Worm (Caenorhabditis elegans) whole organism, L1 larva: ENCODE measurements around the gene C01B10.3.
A peak's percentile ranks its signal among the peaks of the same experiment; 100 is the strongest.

Source experiments
- C16A3.4 ChIP-seq: fragments of 150-350 bp; optimal IDR thresholded peaks from 2 replicates; lab custom pipeline; 2014; ENCODE audit warnings: missing biosample characterization, missing genetic modification characterization
- aha-1 ChIP-seq: fragments of 150-350 bp; optimal IDR thresholded peaks from 2 replicates; lab custom pipeline; 2014; ENCODE audit warnings: missing biosample characterization, missing genetic modification characterization
- alr-1 ChIP-seq: fragments of 200-800 bp; sonication (Bioruptor generic); optimal IDR thresholded peaks from 2 replicates; lab custom pipeline; 2018; ENCODE audit warnings: borderline replicate concordance, mild to moderate bottlenecking, missing genetic modification characterization, missing compliant biosample characterization
- blmp-1 ChIP-seq: fragments of 150-350 bp; optimal IDR thresholded peaks from 2 replicates; lab custom pipeline; 2014; ENCODE audit warnings: missing biosample characterization, missing genetic modification characterization
- ceh-8 ChIP-seq: fragments of 200-800 bp; sonication (Bioruptor generic); optimal IDR thresholded peaks from 2 replicates; lab custom pipeline; 2018; ENCODE audit warnings: mild to moderate bottlenecking, missing genetic modification characterization, moderate library complexity, missing compliant biosample characterization
- ceh-82 ChIP-seq, 3 experiments: fragments of 150-350 bp in 1 of 3; sonication (generic microtip) in 2 of 3; optimal IDR thresholded peaks; 2 replicates each; lab custom pipeline; 2014 to 2017; ENCODE audit warnings: missing biosample characterization in 3 of 3, missing genetic modification characterization in 3 of 3
- ceh-88 ChIP-seq: fragments of 200-800 bp; sonication (Bioruptor generic); IDR thresholded peaks from 2 replicates; pipeline ENCODE4 v1.3.6; 2022; ENCODE audit warnings: missing genetic modification characterization, missing compliant biosample characterization
- ceh-90 ChIP-seq: sonication (generic microtip); optimal IDR thresholded peaks from 2 replicates; lab custom pipeline; 2016; ENCODE audit warnings: missing genetic modification characterization, missing compliant biosample characterization
- dpl-1 ChIP-seq, 3 experiments: fragments of 150-350 bp in 2 of 3; sonication (generic microtip) in 1 of 3; optimal IDR thresholded peaks; 2 replicates each; lab custom pipeline; 2014 to 2017; ENCODE audit warnings: missing biosample characterization in 3 of 3, missing genetic modification characterization in 3 of 3, missing genetic modification reagents in 3 of 3
- dsc-1 ChIP-seq: sonication (generic microtip); optimal IDR thresholded peaks from 2 replicates; lab custom pipeline; 2016; ENCODE audit warnings: mild to moderate bottlenecking, missing genetic modification characterization, missing compliant biosample characterization
- efl-1 ChIP-seq, 4 experiments: fragments of 150-350 bp; optimal IDR thresholded peaks in 3 of 4; peaks in 1 of 4; 1 replicate in 1 of 4; 2 replicates in 3 of 4; lab custom pipeline; 2014; ENCODE audit warnings: missing biosample characterization in 2 of 4, missing genetic modification characterization in 2 of 4, missing genetic modification reagents in 2 of 4
- efl-3 ChIP-seq: fragments of 200-800 bp; sonication (Bioruptor generic); optimal IDR thresholded peaks from 2 replicates; lab custom pipeline; 2018; ENCODE audit warnings: mild to moderate bottlenecking, missing genetic modification characterization, missing compliant biosample characterization
- egl-13 ChIP-seq: sonication (generic microtip); optimal IDR thresholded peaks from 2 replicates; lab custom pipeline; 2016; ENCODE audit warnings: missing genotype, missing genetic modification reagents, missing genetic modification characterization, missing compliant biosample characterization
- egl-27 ChIP-seq, 2 experiments: fragments of 150-350 bp in 1 of 2; sonication (generic microtip); optimal IDR thresholded peaks; 3 replicates each; lab custom pipeline; 2017 to 2018; ENCODE audit warnings: missing biosample characterization in 2 of 2, missing genetic modification characterization in 2 of 2, missing genetic modification reagents in 2 of 2
- elt-2 ChIP-seq: sonication (generic microtip); optimal IDR thresholded peaks from 2 replicates; lab custom pipeline; 2016; ENCODE audit warnings: missing genetic modification characterization, mild to moderate bottlenecking, inconsistent platforms, missing compliant biosample characterization, missing genetic modification reagents
- elt-3 ChIP-seq, 6 experiments: fragments of 150-350 bp in 1 of 6; sonication (generic microtip); optimal IDR thresholded peaks; 2 replicates each; lab custom pipeline; 2017 to 2018; ENCODE audit warnings: missing biosample characterization in 6 of 6, missing genetic modification characterization in 6 of 6, inconsistent platforms in 1 of 6
- fos-1 ChIP-seq: fragments of 150-350 bp; optimal IDR thresholded peaks from 2 replicates; lab custom pipeline; 2014; ENCODE audit warnings: missing biosample characterization, missing genetic modification characterization
- lin-14 ChIP-seq: fragments of 200-800 bp; sonication (Bioruptor generic); optimal IDR thresholded peaks from 2 replicates; lab custom pipeline; 2018; ENCODE audit warnings: mild to moderate bottlenecking, missing genetic modification characterization, moderate library complexity, missing compliant biosample characterization
- lin-35 ChIP-seq, 2 experiments: fragments of 150-350 bp; optimal IDR thresholded peaks; 2 replicates each; lab custom pipeline; 2014; ENCODE audit warnings: missing biosample characterization in 2 of 2, missing genetic modification characterization in 2 of 2, missing genetic modification reagents in 2 of 2
- lsy-2 ChIP-seq, 2 experiments: fragments of 150-350 bp; optimal IDR thresholded peaks; 2 replicates each; lab custom pipeline; 2014; ENCODE audit warnings: missing biosample characterization in 2 of 2, missing genetic modification characterization in 2 of 2
- mep-1 ChIP-seq: fragments of 150-350 bp; optimal IDR thresholded peaks from 2 replicates; lab custom pipeline; 2014; ENCODE audit warnings: missing biosample characterization, missing genetic modification characterization
- nhr-12 ChIP-seq: sonication (generic microtip); optimal IDR thresholded peaks from 2 replicates; lab custom pipeline; 2017; ENCODE audit warnings: missing biosample characterization, missing genetic modification characterization
- nhr-28 ChIP-seq: fragments of 150-350 bp; optimal IDR thresholded peaks from 2 replicates; lab custom pipeline; 2014; ENCODE audit warnings: missing biosample characterization, missing genetic modification characterization
- nhr-47 ChIP-seq: sonication (generic microtip); optimal IDR thresholded peaks from 2 replicates; lab custom pipeline; 2016; ENCODE audit warnings: mild to moderate bottlenecking, missing genetic modification characterization, moderate library complexity, missing compliant biosample characterization
- nhr-71 ChIP-seq: sonication (generic microtip); optimal IDR thresholded peaks from 2 replicates; lab custom pipeline; 2016; ENCODE audit warnings: mild to moderate bottlenecking, missing genetic modification characterization, moderate library complexity, missing compliant biosample characterization
- nhr-85 ChIP-seq: sonication (generic microtip); peaks from one replicate; lab custom pipeline; 2016; ENCODE audit warnings: missing genetic modification characterization, inconsistent platforms, missing compliant biosample characterization
- nhr-90 ChIP-seq: sonication (generic microtip); optimal IDR thresholded peaks from 2 replicates; lab custom pipeline; 2016; ENCODE audit warnings: mild to moderate bottlenecking, missing genetic modification characterization, missing compliant biosample characterization; ENCODE audit not compliant: poor library complexity
- pag-3 ChIP-seq: sonication (generic microtip); optimal IDR thresholded peaks from 2 replicates; lab custom pipeline; 2017; ENCODE audit warnings: missing genetic modification characterization, mild to moderate bottlenecking, missing compliant biosample characterization, antibody characterized with exemption, borderline replicate concordance; ENCODE audit not compliant: insufficient read depth
- pax-3 ChIP-seq: fragments of 200-800 bp; sonication (Bioruptor generic); optimal IDR thresholded peaks from 2 replicates; lab custom pipeline; 2018; ENCODE audit warnings: mild to moderate bottlenecking, missing genetic modification characterization, moderate library complexity, missing compliant biosample characterization
- pqm-1 ChIP-seq: sonication (generic microtip); optimal IDR thresholded peaks from 3 replicates; lab custom pipeline; 2017; ENCODE audit warnings: missing biosample characterization, missing genetic modification characterization
- rnt-1 ChIP-seq: sonication (generic microtip); optimal IDR thresholded peaks from 2 replicates; lab custom pipeline; 2016; ENCODE audit warnings: mild to moderate bottlenecking, missing genetic modification characterization, moderate library complexity, missing compliant biosample characterization
- skn-1 ChIP-seq: fragments of 150-350 bp; optimal IDR thresholded peaks from 2 replicates; lab custom pipeline; 2014; ENCODE audit warnings: missing biosample characterization, missing genetic modification characterization
- snpc-4 ChIP-seq: fragments of 150-350 bp; optimal IDR thresholded peaks from 2 replicates; lab custom pipeline; 2014; ENCODE audit warnings: missing biosample characterization, missing genetic modification characterization
- snu-23 ChIP-seq: sonication (generic microtip); optimal IDR thresholded peaks from 2 replicates; lab custom pipeline; 2016; ENCODE audit warnings: missing genetic modification characterization, missing compliant biosample characterization
- sptf-1 ChIP-seq: fragments of 150-350 bp; optimal IDR thresholded peaks from 2 replicates; lab custom pipeline; 2014; ENCODE audit warnings: missing biosample characterization, missing genetic modification characterization
- sup-37 ChIP-seq: fragments of 200-800 bp; sonication (Bioruptor generic); optimal IDR thresholded peaks from 2 replicates; lab custom pipeline; 2018; ENCODE audit warnings: mild to moderate bottlenecking, missing genetic modification characterization, missing compliant biosample characterization
- swsn-7 ChIP-seq: sonication (generic microtip); optimal IDR thresholded peaks from 2 replicates; lab custom pipeline; 2016; ENCODE audit warnings: missing genetic modification characterization, missing compliant biosample characterization
- tbx-2 ChIP-seq: sonication (generic microtip); optimal IDR thresholded peaks from 2 replicates; lab custom pipeline; 2016; ENCODE audit warnings: missing genetic modification characterization, missing compliant biosample characterization
- tlp-1 ChIP-seq: fragments of 150-350 bp; optimal IDR thresholded peaks from 2 replicates; lab custom pipeline; 2014; ENCODE audit warnings: missing biosample characterization, missing genetic modification characterization
- unc-130 ChIP-seq: fragments of 150-350 bp; optimal IDR thresholded peaks from 2 replicates; lab custom pipeline; 2017; ENCODE audit warnings: missing biosample characterization, missing genetic modification characterization, inconsistent platforms
- unc-30 ChIP-seq: sonication (generic microtip); optimal IDR thresholded peaks from 2 replicates; lab custom pipeline; 2017; ENCODE audit warnings: missing biosample characterization, missing genetic modification characterization
- unc-62 ChIP-seq: fragments of 150-350 bp; optimal IDR thresholded peaks from 2 replicates; lab custom pipeline; 2014; ENCODE audit warnings: missing biosample characterization, missing genetic modification reagents, missing genetic modification characterization
- unc-86 ChIP-seq: sonication (generic microtip); optimal IDR thresholded peaks from 2 replicates; lab custom pipeline; 2016; ENCODE audit warnings: missing genetic modification characterization, missing compliant biosample characterization
- unc-98 ChIP-seq: fragments of 200-800 bp; sonication (Bioruptor generic); IDR thresholded peaks from 2 replicates; pipeline ENCODE4 v1.3.6; 2022; ENCODE audit warnings: missing genetic modification characterization, missing compliant biosample characterization
- xbp-1 ChIP-seq: sonication (generic microtip); optimal IDR thresholded peaks from 2 replicates; lab custom pipeline; 2016; ENCODE audit warnings: missing genetic modification characterization, missing compliant biosample characterization
- zip-4 ChIP-seq: fragments of 200-800 bp; sonication (Bioruptor generic); optimal IDR thresholded peaks from 2 replicates; lab custom pipeline; 2018; ENCODE audit warnings: mild to moderate bottlenecking, missing genetic modification characterization, moderate library complexity, missing compliant biosample characterization
- ztf-11 ChIP-seq, 2 experiments: sonication (generic microtip); optimal IDR thresholded peaks; 2 replicates each; lab custom pipeline; 2016 to 2017; ENCODE audit warnings: missing genetic modification characterization in 2 of 2, missing biosample characterization in 1 of 2, missing compliant biosample characterization in 1 of 2
- ztf-4 ChIP-seq: fragments of 150-350 bp; optimal IDR thresholded peaks from 2 replicates; lab custom pipeline; 2014; ENCODE audit warnings: missing biosample characterization, missing genetic modification characterization

C01B10.3 gene

DNA sequence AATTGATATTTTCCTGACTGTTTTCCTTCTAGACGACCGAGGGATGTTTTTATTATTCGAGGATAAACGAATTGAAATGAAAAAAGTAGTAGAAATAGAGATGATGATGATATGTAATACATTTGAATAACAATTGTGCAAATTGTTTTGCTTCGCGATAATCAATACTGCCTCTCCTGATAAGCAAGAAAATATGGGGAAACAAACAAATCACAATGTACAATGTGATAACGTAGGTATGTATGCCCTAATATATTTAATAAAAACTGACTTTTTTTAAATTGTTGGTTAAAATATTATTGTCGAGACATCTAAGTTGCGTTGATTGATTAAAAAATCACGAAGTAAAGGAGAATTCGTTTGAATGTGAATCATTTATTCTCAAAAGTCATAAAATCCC is 6.6 kb upstream of the C01B10.3 start, which contains the start of gene cest-5.2:
Gene cest-5.2, minus strand, starts transcription at position 128 of the 400 bp plus-strand sequence.
- TF ChIP-seq rnt-1 (no peak), swsn-7 (no peak), pqm-1 (tag; lab: Kevin White, UChicago) (no peak), elt-2 (tag; lab: Kevin White, UChicago) (peak; percentile 51), nhr-28 (tag; lab: Kevin White, UChicago) (no peak), ztf-11 (tag; optimal IDR thresholded peaks at IDR 0.05; lab: Kevin White, UChicago) (no peak), ztf-4 (tag; lab: Kevin White, UChicago) (no peak), nhr-90 (peak; percentile 9)

ce11 chrIV:6623390-6623789 is 2.2 kb upstream of the C01B10.3 start, which contains the start of gene C01B10.44:
Gene C01B10.44 (plus strand): TSS chrIV:6623690.
- no peak for TF ChIP-seq unc-62 (GFP tag; lab: Kevin White, UChicago)

ce11 chrIV:6622142-6622541 is 990 bp upstream of the C01B10.3 start:
- TF ChIP-seq blmp-1 (tag; lab: Kevin White, UChicago) (peak; percentile 46), efl-1 (optimal IDR thresholded peaks at IDR 0.05; lab: Kevin White, UChicago) (peak; percentile 13 to 17), efl-1 (GFP tag; optimal IDR thresholded peaks at IDR 0.05 in 1 of 2; lab: Kevin White, UChicago) (peak; percentile 20 to 91), alr-1 (tag; lab: Kevin White, UChicago) (no peak), egl-27 (tag; optimal IDR thresholded peaks at IDR 0.05; lab: Kevin White, UChicago) (no peak), unc-86 (tag; lab: Kevin White, UChicago) (no peak), pag-3 (tag; lab: Kevin White, UChicago) (no peak), lsy-2 (tag; optimal IDR thresholded peaks at IDR 0.05; lab: Kevin White, UChicago) (peak in 1 of 2 experiments; percentile 43), tlp-1 (tag; lab: Kevin White, UChicago) (no peak), zip-4 (GFP tag; lab: Kevin White, UChicago) (peak; percentile 85), efl-3 (GFP tag; lab: Kevin White, UChicago) (no peak), sup-37 (no peak), sptf-1 (tag; lab: Kevin White, UChicago) (no peak), unc-98 (no peak), aha-1 (tag; lab: Kevin White, UChicago) (no peak), fos-1 (tag; lab: Kevin White, UChicago) (no peak), ceh-8 (GFP tag; lab: Kevin White, UChicago) (no peak), tbx-2 (tag; lab: Kevin White, UChicago) (peak; percentile 15), nhr-85 (tag; lab: Kevin White, UChicago) (peak; percentile 71), mep-1 (tag; lab: Kevin White, UChicago) (peak; percentile 42), elt-3 (tag; optimal IDR thresholded peaks at IDR 0.05; lab: Kevin White, UChicago) (peak in 2 of 6 experiments; percentile 43 to 68), ceh-88 (no peak), nhr-12 (tag; lab: Kevin White, UChicago) (no peak), dpl-1 (GFP tag; optimal IDR thresholded peaks at IDR 0.05; lab: Kevin White, UChicago) (peak; percentile 15 to 30 (median 23)), nhr-90 (peak; percentile 35), lin-35 (GFP tag; optimal IDR thresholded peaks at IDR 0.05; lab: Kevin White, UChicago) (peak in 1 of 2 experiments; percentile 47), egl-13 (tag; lab: Kevin White, UChicago) (no peak), snu-23 (GFP tag; lab: Kevin White, UChicago) (peak; percentile 43), nhr-47 (no peak), elt-2 (tag; lab: Kevin White, UChicago) (no peak), unc-30 (tag; lab: Kevin White, UChicago) (no peak), snpc-4 (tag; lab: Kevin White, UChicago) (no peak), pax-3 (no peak), ceh-90 (tag; lab: Kevin White, UChicago) (no peak), lin-14 (GFP tag; lab: Kevin White, UChicago) (peak; percentile 94), dsc-1 (tag; lab: Kevin White, UChicago) (no peak), nhr-71 (tag; lab: Kevin White, UChicago) (peak; percentile 40), xbp-1 (tag; lab: Kevin White, UChicago) (no peak), C16A3.4 (no peak), ceh-82 (tag; optimal IDR thresholded peaks at IDR 0.05; lab: Kevin White, UChicago) (no peak), unc-130 (tag; lab: Kevin White, UChicago) (no peak), nhr-28 (tag; lab: Kevin White, UChicago) (no peak), swsn-7 (no peak), skn-1 (tag; lab: Kevin White, UChicago) (peak; percentile 77)
